Fruit fly (Drosophila melanogaster) whole organism, embryonic: ENCODE results near the gene tex.

Source experiments
- Abd-B ChIP-seq: fragments of 200-800 bp; sonication (Bioruptor generic); optimal IDR thresholded peaks from 2 replicates; lab custom pipeline; 2018; ENCODE audit warnings: missing biosample characterization, mild to moderate bottlenecking, missing genetic modification characterization, moderate library complexity
- CG10654 ChIP-seq: fragments of 200-800 bp; sonication (Bioruptor generic); optimal IDR thresholded peaks from 2 replicates; lab custom pipeline; 2016; ENCODE audit warnings: missing biosample characterization, missing genetic modification characterization
- CG11504 ChIP-seq: fragments of 200-800 bp; sonication (Bioruptor generic); optimal IDR thresholded peaks from 3 replicates; lab custom pipeline; 2019; ENCODE audit warnings: missing biosample characterization, mild to moderate bottlenecking, missing genetic modification characterization, moderate library complexity
- CG11560 ChIP-seq: fragments of 200-800 bp; sonication (Bioruptor generic); IDR thresholded peaks from 3 replicates; pipeline ENCODE4 v1.3.6; 2022; ENCODE audit warnings: missing biosample characterization, missing genetic modification characterization
- CG11695 ChIP-seq: fragments of 200-800 bp; sonication (Bioruptor generic); IDR thresholded peaks from 3 replicates; pipeline ENCODE4 v1.3.6; 2022; ENCODE audit warnings: missing biosample characterization, missing genetic modification characterization
- CG12744 ChIP-seq: fragments of 200-800 bp; sonication (Bioruptor generic); optimal IDR thresholded peaks from 2 replicates; lab custom pipeline; 2016; ENCODE audit warnings: missing biosample characterization, missing genetic modification characterization
- CG13775 ChIP-seq: fragments of 200-800 bp; sonication (Bioruptor generic); optimal IDR thresholded peaks from 3 replicates; lab custom pipeline; 2017; ENCODE audit warnings: missing biosample characterization, mild to moderate bottlenecking, missing genetic modification characterization
- CG13894 ChIP-seq: fragments of 200-800 bp; sonication (Bioruptor generic); optimal IDR thresholded peaks from 3 replicates; lab custom pipeline; 2018; ENCODE audit warnings: missing biosample characterization, mild to moderate bottlenecking, missing genetic modification characterization, moderate library complexity
- CG14667 ChIP-seq: fragments of 200-800 bp; sonication (Bioruptor generic); IDR thresholded peaks from 2 replicates; pipeline ENCODE4 v1.3.6; 2022; ENCODE audit warnings: missing biosample characterization, missing genetic modification characterization
- CG1792 ChIP-seq: fragments of 200-800 bp; sonication (Bioruptor generic); optimal IDR thresholded peaks from 2 replicates; lab custom pipeline; 2016; ENCODE audit warnings: missing biosample characterization, missing genetic modification characterization
- CG18599 ChIP-seq: fragments of 200-800 bp; sonication (Bioruptor generic); optimal IDR thresholded peaks from 3 replicates; lab custom pipeline; 2017; ENCODE audit warnings: missing biosample characterization, missing genetic modification characterization, mild to moderate bottlenecking, moderate library complexity, missing genetic modification reagents
- CG18619 ChIP-seq: fragments of 200-800 bp; sonication (Bioruptor generic); optimal IDR thresholded peaks from 3 replicates; lab custom pipeline; 2017; ENCODE audit warnings: missing biosample characterization, mild to moderate bottlenecking, missing genetic modification characterization
- CG2116 ChIP-seq: fragments of 200-800 bp; sonication (Bioruptor generic); optimal IDR thresholded peaks from 3 replicates; lab custom pipeline; 2018; ENCODE audit warnings: missing biosample characterization, mild to moderate bottlenecking, missing genetic modification characterization
- CG2875 ChIP-seq: fragments of 200-800 bp; sonication (Bioruptor generic); optimal IDR thresholded peaks from 2 replicates; lab custom pipeline; 2017; ENCODE audit warnings: missing biosample characterization, mild to moderate bottlenecking, missing genetic modification characterization, missing genetic modification reagents
- CG3995 ChIP-seq: fragments of 200-800 bp; sonication (Bioruptor generic); optimal IDR thresholded peaks from 3 replicates; lab custom pipeline; 2016; ENCODE audit warnings: missing biosample characterization, missing genetic modification characterization
- CG4707 ChIP-seq: fragments of 200-800 bp; sonication (Bioruptor generic); optimal IDR thresholded peaks from 2 replicates; lab custom pipeline; 2018; ENCODE audit warnings: missing biosample characterization, mild to moderate bottlenecking, missing genetic modification characterization, moderate library complexity
- CG5953 ChIP-seq: fragments of 200-800 bp; sonication (Bioruptor generic); IDR thresholded peaks from 2 replicates; pipeline ENCODE4 v1.3.6; 2022; ENCODE audit warnings: missing biosample characterization, missing genetic modification characterization
- CG7786 ChIP-seq: fragments of 200-800 bp; sonication (Bioruptor generic); optimal IDR thresholded peaks from 2 replicates; lab custom pipeline; 2016; ENCODE audit warnings: missing biosample characterization, missing genetic modification characterization
- CG8924 ChIP-seq: fragments of 200-800 bp; optimal IDR thresholded peaks from 3 replicates; lab custom pipeline; 2019; ENCODE audit warnings: missing biosample characterization, mild to moderate bottlenecking, missing genetic modification characterization, moderate library complexity
- CG8944 ChIP-seq: fragments of 200-800 bp; sonication (Bioruptor generic); optimal IDR thresholded peaks from 3 replicates; lab custom pipeline; 2016; ENCODE audit warnings: missing biosample characterization, missing genetic modification characterization
- CkIIα-i1 ChIP-seq: fragments of 200-800 bp; sonication (Bioruptor generic); IDR thresholded peaks from 2 replicates; pipeline ENCODE4 v1.3.6; 2022; ENCODE audit warnings: missing biosample characterization, missing genetic modification characterization
- Doc2 ChIP-seq: fragments of 200-800 bp; sonication (Bioruptor generic); IDR thresholded peaks from 2 replicates; pipeline ENCODE4 v1.3.6; 2022; ENCODE audit warnings: missing biosample characterization, missing genetic modification characterization
- E2f2 ChIP-seq: fragments of 200-800 bp; sonication (Bioruptor generic); IDR thresholded peaks from 2 replicates; pipeline ENCODE4 v1.3.6; 2022; ENCODE audit warnings: missing biosample characterization, missing genetic modification characterization
- Ets65A ChIP-seq: fragments of 200-800 bp; sonication (Bioruptor generic); peaks from one replicate; lab custom pipeline; 2016; ENCODE audit warnings: missing biosample characterization, missing genetic modification characterization
- HHEX ChIP-seq: fragments of 200-800 bp; sonication (Bioruptor generic); optimal IDR thresholded peaks from 3 replicates; lab custom pipeline; 2017; ENCODE audit warnings: missing biosample characterization, mild to moderate bottlenecking, missing genetic modification characterization, missing genetic modification reagents
- Jarid2 ChIP-seq: fragments of 200-800 bp; sonication (Bioruptor generic); optimal IDR thresholded peaks from 3 replicates; lab custom pipeline; 2017; ENCODE audit warnings: mild to moderate bottlenecking, missing biosample characterization, missing genetic modification reagents, missing genetic modification characterization
- Mrtf ChIP-seq: fragments of 200-800 bp; sonication (Bioruptor generic); IDR thresholded peaks from 3 replicates; pipeline ENCODE4 v1.3.6; 2022; ENCODE audit warnings: missing biosample characterization, missing genetic modification characterization
- PHDP ChIP-seq: fragments of 200-800 bp; sonication (Bioruptor generic); optimal IDR thresholded peaks from 3 replicates; lab custom pipeline; 2018; ENCODE audit warnings: missing biosample characterization, mild to moderate bottlenecking, missing genetic modification characterization, moderate library complexity
- Rfx ChIP-seq: fragments of 200-800 bp; sonication (Bioruptor generic); IDR thresholded peaks from 2 replicates; pipeline ENCODE4 v1.3.6; 2022; ENCODE audit warnings: missing biosample characterization, missing genetic modification characterization
- Sox102F ChIP-seq: fragments of 200-800 bp; sonication (Bioruptor generic); optimal IDR thresholded peaks from 2 replicates; lab custom pipeline; 2018; ENCODE audit warnings: missing biosample characterization, mild to moderate bottlenecking, missing genetic modification characterization, moderate library complexity
- Sry-β ChIP-seq: fragments of 200-800 bp; sonication (Bioruptor generic); optimal IDR thresholded peaks from 2 replicates; lab custom pipeline; 2018; ENCODE audit warnings: missing biosample characterization, mild to moderate bottlenecking, missing genetic modification characterization, moderate library complexity
- Usf ChIP-seq: fragments of 200-800 bp; sonication (Bioruptor generic); optimal IDR thresholded peaks from 2 replicates; lab custom pipeline; 2017; ENCODE audit warnings: missing genotype, missing biosample characterization, missing genetic modification characterization
- ac ChIP-seq: fragments of 200-800 bp; sonication (Bioruptor generic); optimal IDR thresholded peaks from 3 replicates; lab custom pipeline; 2017; ENCODE audit warnings: missing biosample characterization, mild to moderate bottlenecking, missing genetic modification characterization
- al ChIP-seq: fragments of 200-800 bp; sonication (Bioruptor generic); IDR thresholded peaks from 2 replicates; pipeline ENCODE4 v1.3.6; 2022; ENCODE audit warnings: missing biosample characterization, missing genetic modification characterization
- ara ChIP-seq: fragments of 200-800 bp; sonication (Bioruptor generic); IDR thresholded peaks from 2 replicates; pipeline ENCODE4 v1.3.6; 2022; ENCODE audit warnings: missing biosample characterization, missing genetic modification characterization
- ci ChIP-seq: fragments of 200-800 bp; sonication (Bioruptor generic); IDR thresholded peaks from 3 replicates; pipeline ENCODE4 v1.3.6; 2022; ENCODE audit warnings: missing biosample characterization, missing genetic modification characterization
- danr ChIP-seq: fragments of 200-800 bp; sonication (Bioruptor generic); IDR thresholded peaks from 2 replicates; pipeline ENCODE4 v1.3.6; 2022; ENCODE audit warnings: missing biosample characterization, missing genetic modification characterization
- esg ChIP-seq: fragments of 200-800 bp; sonication (Bioruptor generic); conservative IDR thresholded peaks from 2 replicates; pipeline ENCODE4 v1.3.6; 2022; ENCODE audit warnings: missing biosample characterization, missing genetic modification characterization
- lbe ChIP-seq: fragments of 200-800 bp; sonication (Bioruptor generic); optimal IDR thresholded peaks from 2 replicates; lab custom pipeline; 2016; ENCODE audit warnings: missing biosample characterization, mild to moderate bottlenecking, missing genetic modification characterization
- luna ChIP-seq: fragments of 200-800 bp; sonication (Bioruptor generic); optimal IDR thresholded peaks from 2 replicates; lab custom pipeline; 2016; ENCODE audit warnings: missing biosample characterization, missing genetic modification characterization
- mam ChIP-seq: fragments of 200-800 bp; sonication (Bioruptor generic); optimal IDR thresholded peaks from 3 replicates; lab custom pipeline; 2016; ENCODE audit warnings: missing biosample characterization, missing genetic modification characterization
- nau ChIP-seq: fragments of 200-800 bp; sonication (Bioruptor generic); optimal IDR thresholded peaks from 3 replicates; lab custom pipeline; 2017; ENCODE audit warnings: missing biosample characterization, mild to moderate bottlenecking, missing genetic modification characterization, missing genetic modification reagents
- sim ChIP-seq: fragments of 200-800 bp; sonication (Bioruptor generic); IDR thresholded peaks from 2 replicates; pipeline ENCODE4 v1.3.6; 2022; ENCODE audit warnings: missing biosample characterization, missing genetic modification characterization
- slbo ChIP-seq: fragments of 200-800 bp; sonication (Bioruptor generic); IDR thresholded peaks from 2 replicates; pipeline ENCODE4 v1.3.6; 2022; ENCODE audit warnings: missing biosample characterization, missing genetic modification characterization
- so ChIP-seq: fragments of 200-800 bp; sonication (Bioruptor generic); IDR thresholded peaks from 3 replicates; pipeline ENCODE4 v1.3.6; 2022; ENCODE audit warnings: missing biosample characterization, missing genetic modification characterization
- sug ChIP-seq: fragments of 200-800 bp; optimal IDR thresholded peaks from 2 replicates; lab custom pipeline; 2019; ENCODE audit warnings: missing biosample characterization, mild to moderate bottlenecking, missing genetic modification characterization, moderate library complexity
- tll ChIP-seq, 2 experiments: fragments of 200-800 bp in 1 of 2; fragments of >200 bp in 1 of 2; sonication (Bioruptor generic) in 1 of 2; optimal IDR thresholded peaks; 2 replicates each; lab custom pipeline; 2017 to 2019; ENCODE audit warnings: missing biosample characterization in 2 of 2, missing genetic modification characterization in 2 of 2, mild to moderate bottlenecking in 1 of 2, moderate library complexity in 1 of 2
- toy ChIP-seq: fragments of 200-800 bp; sonication (Bioruptor generic); IDR thresholded peaks from 2 replicates; pipeline ENCODE4 v1.3.6; 2022; ENCODE audit warnings: missing biosample characterization, missing genetic modification characterization
- z ChIP-seq: fragments of 200-800 bp; sonication (Bioruptor generic); IDR thresholded peaks from 3 replicates; pipeline ENCODE4 v1.3.6; 2022; ENCODE audit warnings: missing biosample characterization, missing genetic modification characterization
- zen ChIP-seq: fragments of 200-800 bp; sonication (Bioruptor generic); optimal IDR thresholded peaks from 3 replicates; lab custom pipeline; 2018; ENCODE audit warnings: missing biosample characterization, mild to moderate bottlenecking, missing genetic modification characterization, moderate library complexity
- zen2 ChIP-seq: fragments of 200-800 bp; sonication (Bioruptor generic); IDR thresholded peaks from 3 replicates; pipeline ENCODE4 v1.3.6; 2022; ENCODE audit warnings: missing biosample characterization, missing genetic modification characterization; ENCODE audit not compliant: partially characterized antibody

Gene tex

dm6 chr3R:8355579-8355978 lies 47.1 kb upstream of the tex start (continued):
- TF ChIP-seq Sry-β (no peak), toy (GFP tag; lab: Robert Waterston, UW) (peak; percentile 79), CG13894 (tag; lab: Kevin White, UChicago) (peak; percentile 94), E2f2 (GFP tag; lab: Robert Waterston, UW) (peak; percentile 76), CkIIα-i1 (no peak), Rfx (peak; percentile 99), CG12744 (GFP tag; lab: Kevin White, UChicago) (peak; percentile 94), Usf (peak; percentile 51), Ets65A (GFP tag; lab: Kevin White, UChicago) (peak; percentile 100), CG11560 (tag; lab: Robert Waterston, UW) (peak; percentile 87), slbo (GFP tag; lab: Robert Waterston, UW) (peak; percentile 98), mam (GFP tag; lab: Kevin White, UChicago) (peak; percentile 98), CG7786 (GFP tag; lab: Kevin White, UChicago) (peak; percentile 96), PHDP (tag; lab: Kevin White, UChicago) (peak; percentile 97), ara (GFP tag; lab: Robert Waterston, UW) (peak; percentile 78), Jarid2 (GFP tag; lab: Kevin White, UChicago) (peak; percentile 75), nau (GFP tag; lab: Kevin White, UChicago) (peak; percentile 88), danr (GFP tag; lab: Robert Waterston, UW) (peak; percentile 81), CG5953 (peak; percentile 90), Mrtf (GFP tag; lab: Robert Waterston, UW) (peak; percentile 94), CG18599 (GFP tag; lab: Kevin White, UChicago) (peak; percentile 98), al (GFP tag; lab: Robert Waterston, UW) (peak; percentile 97), sim (peak; percentile 82), zen2 (GFP tag; lab: Robert Waterston, UW) (no peak), CG13775 (peak; percentile 94), ac (GFP tag; lab: Kevin White, UChicago) (peak; percentile 70), CG18619 (GFP tag; lab: Kevin White, UChicago) (peak; percentile 96), Sox102F (GFP tag; lab: Kevin White, UChicago) (peak; percentile 96), CG4707 (GFP tag; lab: Kevin White, UChicago) (peak; percentile 79), tll (GFP tag; optimal IDR thresholded peaks at IDR 0.05; lab: Kevin White, UChicago) (no peak), zen (tag; lab: Kevin White, UChicago) (peak; percentile 86), CG1792 (GFP tag; lab: Kevin White, UChicago) (peak; percentile 89), z (GFP tag; lab: Robert Waterston, UW) (no peak), HHEX (GFP tag; lab: Kevin White, UChicago) (peak; percentile 94), luna (GFP tag; lab: Kevin White, UChicago) (peak; percentile 95), CG11504 (tag; lab: Kevin White, UChicago) (peak; percentile 93), CG14667 (GFP tag; lab: Robert Waterston, UW) (peak; percentile 90), CG3995 (GFP tag; lab: Kevin White, UChicago) (peak; percentile 56), CG10654 (GFP tag; lab: Kevin White, UChicago) (peak; percentile 93), esg (GFP tag; lab: Robert Waterston, UW) (peak; percentile 92), CG11695 (peak; percentile 96), CG8924 (tag; lab: Kevin White, UChicago) (peak; percentile 91), sug (tag; lab: Kevin White, UChicago) (peak; percentile 79), CG2116 (GFP tag; lab: Kevin White, UChicago) (peak; percentile 53), lbe (peak; percentile 12), ci (GFP tag; lab: Robert Waterston, UW) (peak; percentile 96), Doc2 (peak; percentile 83; the same call in 1 of the 2 replicates), Abd-B (peak; percentile 86), so (GFP tag; lab: Robert Waterston, UW) (peak; percentile 90), CG2875 (GFP tag; lab: Kevin White, UChicago) (peak; percentile 87), CG8944 (GFP tag; lab: Kevin White, UChicago) (peak; percentile 96)
